Worm (Caenorhabditis elegans): ENCODE results near the gene Y38F1A.4.
A peak's percentile ranks its signal among the peaks of the same experiment; 100 is the strongest.

Gene Y38F1A.4

ce11 chrII:12939161-12939560 is 30.4 kb downstream of the Y38F1A.4 start:
- TF ChIP-seq unc-42 (tag; optimal IDR thresholded peaks at IDR 0.05) = peak; percentile 33
- no peak for TF ChIP-seq ceh-34 (tag; optimal IDR thresholded peaks at IDR 0.05)
- no peak for TF ChIP-seq zip-5 (tag; optimal IDR thresholded peaks at IDR 0.05)

- TF ChIP-seq pax-1 (tag; optimal IDR thresholded peaks at IDR 0.05) = no peak
- TF ChIP-seq unc-55 (GFP tag; optimal IDR thresholded peaks at IDR 0.05) = no peak
- TF ChIP-seq hlh-8 (tag; optimal IDR thresholded peaks at IDR 0.05) = no peak
- TF ChIP-seq ceh-48 (tag; optimal IDR thresholded peaks at IDR 0.05) = no peak
- TF ChIP-seq Y22D7AL.16 (tag; optimal IDR thresholded peaks at IDR 0.05) = no peak
- TF ChIP-seq ceh-6 (GFP tag; optimal IDR thresholded peaks at IDR 0.05) = no peak
- TF ChIP-seq rnt-1 (tag; optimal IDR thresholded peaks at IDR 0.05) = no peak
- no peak for TF ChIP-seq ceh-22 (tag; optimal IDR thresholded peaks at IDR 0.05)
- TF ChIP-seq ceh-24 (tag; optimal IDR thresholded peaks at IDR 0.05) = no peak
- TF ChIP-seq sdc-2 (tag; optimal IDR thresholded peaks at IDR 0.05) = no peak
- TF ChIP-seq ceh-30 (tag; optimal IDR thresholded peaks at IDR 0.05) = no peak
- no peak for TF ChIP-seq pros-1 (tag; optimal IDR thresholded peaks at IDR 0.05)
- no peak for TF ChIP-seq gmeb-2 (tag; optimal IDR thresholded peaks at IDR 0.05)
- no peak for TF ChIP-seq unc-3 (GFP tag; conservative IDR thresholded peaks at IDR 0.05)
- TF ChIP-seq unc-3 (tag; optimal IDR thresholded peaks at IDR 0.05) = no peak
- TF ChIP-seq ceh-34 (tag; optimal IDR thresholded peaks at IDR 0.05) = no peak
These were observed 34.3 kb downstream of the Y38F1A.4 start, which contains the start of gene lips-9 for ce11 chrII:12935259-12935658. Gene lips-9 (minus strand): TSS chrII:12935359.

ce11 chrII:12931456-12931923 is 38.0 kb downstream of the Y38F1A.4 start, which contains the start of gene dct-18:
Gene dct-18 (plus strand): TSS chrII:12931873.
- TF ChIP-seq nhr-232 (tag; optimal IDR thresholded peaks at IDR 0.05) (no peak), ceh-22 (tag; optimal IDR thresholded peaks at IDR 0.05) (no peak), pqm-1 (tag; optimal IDR thresholded peaks at IDR 0.05) (no peak), elt-2 (tag; optimal IDR thresholded peaks at IDR 0.05) (peak; percentile 94)

- TF ChIP-seq fax-1 (tag; optimal IDR thresholded peaks at IDR 0.05) = no peak
- no peak for TF ChIP-seq ceh-24 (tag; optimal IDR thresholded peaks at IDR 0.05)
- no peak for TF ChIP-seq npax-4 (tag; optimal IDR thresholded peaks at IDR 0.05)
- no peak for TF ChIP-seq sox-4 (tag; optimal IDR thresholded peaks at IDR 0.05)
- no peak for TF ChIP-seq ceh-48 (tag; optimal IDR thresholded peaks at IDR 0.05)
- no peak for TF ChIP-seq gmeb-2 (tag; optimal IDR thresholded peaks at IDR 0.05)
- TF ChIP-seq hlh-8 (tag; optimal IDR thresholded peaks at IDR 0.05) = no peak
- no peak for TF ChIP-seq tbx-7 (tag; optimal IDR thresholded peaks at IDR 0.05)
- no peak for TF ChIP-seq ceh-34 (tag; optimal IDR thresholded peaks at IDR 0.05)
- TF ChIP-seq nhr-232 (tag; optimal IDR thresholded peaks at IDR 0.05) = no peak
- no peak for TF ChIP-seq C08G9.2 (tag; optimal IDR thresholded peaks at IDR 0.05)
- TF ChIP-seq unc-86 (tag; optimal IDR thresholded peaks at IDR 0.05) = no peak
- TF ChIP-seq fkh-6 (tag; optimal IDR thresholded peaks at IDR 0.05) = no peak
These were observed 39.4 kb downstream of the Y38F1A.4 start for ce11 chrII:12930138-12930537.

- TF ChIP-seq elt-4 (tag; optimal IDR thresholded peaks at IDR 0.05) (no peak), dmd-4 (tag; optimal IDR thresholded peaks at IDR 0.05; ENCODE audit: borderline replicate concordance) (no peak), ceh-30 (tag; optimal IDR thresholded peaks at IDR 0.05) (no peak), hlh-8 (tag; optimal IDR thresholded peaks at IDR 0.05) (no peak), ceh-31 (tag; optimal IDR thresholded peaks at IDR 0.05) (no peak), nfya-1 (tag; optimal IDR thresholded peaks at IDR 0.05) (no peak)
These were observed 41.3 kb downstream of the Y38F1A.4 start, which contains the start of gene F58G1.3 for ce11 chrII:12928241-12928640. Gene F58G1.3 (minus strand): TSS chrII:12928341.

ce11 chrII:12925551-12925950 is 44.0 kb downstream of the Y38F1A.4 start, which contains the start of gene F58G1.8:
Gene F58G1.8 (minus strand): TSS chrII:12925651.
- TF ChIP-seq pha-2 (tag; optimal IDR thresholded peaks at IDR 0.05) (no peak), ceh-48 (tag; optimal IDR thresholded peaks at IDR 0.05) (no peak), F13H6.1 (tag; optimal IDR thresholded peaks at IDR 0.05) (no peak), Y22D7AL.16 (tag; optimal IDR thresholded peaks at IDR 0.05) (no peak), ttx-3 (tag; optimal IDR thresholded peaks at IDR 0.05) (no peak), eyg-1 (tag; optimal IDR thresholded peaks at IDR 0.05) (no peak), syd-9 (tag; optimal IDR thresholded peaks at IDR 0.05) (no peak), C38D4.7 (GFP tag; optimal IDR thresholded peaks at IDR 0.05) (no peak), pax-1 (tag; optimal IDR thresholded peaks at IDR 0.05) (no peak)

All from whole organism, late embryonic.